Fruit fly (Drosophila melanogaster) whole organism, embryonic: Measurements from ENCODE around the gene edin.

Experiments
- Ada2b ChIP-seq: fragments of 200-800 bp; sonication (Bioruptor generic); IDR thresholded peaks from 2 replicates; pipeline ENCODE4 v1.3.6; 2022; ENCODE audit warnings: missing biosample characterization, missing genetic modification characterization
- CG10147 ChIP-seq: fragments of 200-800 bp; sonication (Bioruptor generic); optimal IDR thresholded peaks from 2 replicates; lab custom pipeline; 2019; ENCODE audit warnings: missing biosample characterization, mild to moderate bottlenecking, missing genetic modification characterization, moderate library complexity
- CG10321 ChIP-seq: fragments of 200-800 bp; sonication (Bioruptor generic); IDR thresholded peaks from 2 replicates; pipeline ENCODE4 v1.3.6; 2022; ENCODE audit warnings: missing biosample characterization, missing genetic modification characterization
- CG10959 ChIP-seq: fragments of 200-800 bp; sonication (Bioruptor generic); IDR thresholded peaks from 2 replicates; pipeline ENCODE4 v1.3.6; 2022; ENCODE audit warnings: missing biosample characterization, missing genetic modification characterization
- CG11247 ChIP-seq: fragments of 200-800 bp; sonication (Bioruptor generic); IDR thresholded peaks from 2 replicates; pipeline ENCODE4 v1.3.6; 2022; ENCODE audit warnings: missing biosample characterization, missing genetic modification characterization
- CG11398 ChIP-seq: fragments of 200-800 bp; sonication (Bioruptor generic); optimal IDR thresholded peaks from 2 replicates; lab custom pipeline; 2016; ENCODE audit warnings: missing biosample characterization, missing genetic modification characterization
- CG12071 ChIP-seq: fragments of 200-800 bp; sonication (Bioruptor generic); optimal IDR thresholded peaks from 3 replicates; lab custom pipeline; 2018; ENCODE audit warnings: missing biosample characterization, mild to moderate bottlenecking, missing genetic modification characterization
- CG12744 ChIP-seq: fragments of 200-800 bp; sonication (Bioruptor generic); optimal IDR thresholded peaks from 2 replicates; lab custom pipeline; 2016; ENCODE audit warnings: missing biosample characterization, missing genetic modification characterization
- CG14050 ChIP-seq: fragments of 200-800 bp; sonication (Bioruptor generic); IDR thresholded peaks from 3 replicates; pipeline ENCODE4 v1.3.6; 2022; ENCODE audit warnings: missing biosample characterization, missing genetic modification characterization
- CG15479 ChIP-seq: fragments of 200-800 bp; sonication (Bioruptor generic); optimal IDR thresholded peaks from 3 replicates; lab custom pipeline; 2019; ENCODE audit warnings: missing biosample characterization, mild to moderate bottlenecking, missing genetic modification characterization, moderate library complexity
- CG15696 ChIP-seq: fragments of 200-800 bp; sonication (Bioruptor generic); optimal IDR thresholded peaks from 2 replicates; lab custom pipeline; 2019; ENCODE audit warnings: missing biosample characterization, mild to moderate bottlenecking, missing genetic modification characterization, moderate library complexity
- CG1603 ChIP-seq: fragments of 200-800 bp; sonication (Bioruptor generic); optimal IDR thresholded peaks from 2 replicates; lab custom pipeline; 2019; ENCODE audit warnings: missing biosample characterization, mild to moderate bottlenecking, missing genetic modification characterization, moderate library complexity
- CG16779 ChIP-seq: fragments of 200-800 bp; sonication (Bioruptor generic); IDR thresholded peaks from 2 replicates; pipeline ENCODE4 v1.3.6; 2022; ENCODE audit warnings: missing biosample characterization, missing genetic modification characterization
- CG17361 ChIP-seq: fragments of 200-800 bp; sonication (Bioruptor generic); IDR thresholded peaks from 3 replicates; pipeline ENCODE4 v1.3.6; 2022; ENCODE audit warnings: missing biosample characterization, missing genetic modification characterization
- CG17912 ChIP-seq: fragments of 200-800 bp; sonication (Bioruptor generic); optimal IDR thresholded peaks from 2 replicates; lab custom pipeline; 2018; ENCODE audit warnings: missing biosample characterization, mild to moderate bottlenecking, missing genetic modification characterization
- CG30403 ChIP-seq: fragments of 200-800 bp; sonication (Bioruptor generic); optimal IDR thresholded peaks from 3 replicates; lab custom pipeline; 2016; ENCODE audit warnings: missing biosample characterization, missing genetic modification characterization
- CG4404 ChIP-seq: fragments of 200-800 bp; sonication (Bioruptor generic); IDR thresholded peaks from 2 replicates; pipeline ENCODE4 v1.3.6; 2022; ENCODE audit warnings: missing biosample characterization, missing genetic modification characterization
- CG4424 ChIP-seq: fragments of 200-800 bp; sonication (Bioruptor generic); optimal IDR thresholded peaks from 3 replicates; lab custom pipeline; 2016; ENCODE audit warnings: missing biosample characterization, missing genetic modification characterization
- CG7786 ChIP-seq: fragments of 200-800 bp; sonication (Bioruptor generic); optimal IDR thresholded peaks from 2 replicates; lab custom pipeline; 2016; ENCODE audit warnings: missing biosample characterization, missing genetic modification characterization
- CG7928 ChIP-seq: fragments of 200-800 bp; sonication (Bioruptor generic); optimal IDR thresholded peaks from 2 replicates; lab custom pipeline; 2017; ENCODE audit warnings: missing biosample characterization, mild to moderate bottlenecking, missing genetic modification characterization
- CG9797 ChIP-seq: fragments of 200-800 bp; sonication (Bioruptor generic); optimal IDR thresholded peaks from 3 replicates; lab custom pipeline; 2018; ENCODE audit warnings: missing biosample characterization, mild to moderate bottlenecking, missing genetic modification characterization
- D19B ChIP-seq: fragments of 200-800 bp; sonication (Bioruptor generic); optimal IDR thresholded peaks from 2 replicates; lab custom pipeline; 2017; ENCODE audit warnings: missing biosample characterization, mild to moderate bottlenecking, missing genetic modification characterization
- Dip2 ChIP-seq: fragments of 200-800 bp; sonication (Bioruptor generic); IDR thresholded peaks from 2 replicates; pipeline ENCODE4 v1.3.6; 2022; ENCODE audit warnings: missing biosample characterization, missing genetic modification characterization
- Eip74EF ChIP-seq, 2 experiments: fragments of 200-800 bp in 1 of 2; fragments of >200 bp in 1 of 2; sonication (Bioruptor generic) in 1 of 2; optimal IDR thresholded peaks; 2 replicates each; lab custom pipeline; 2017 to 2019; ENCODE audit warnings: missing biosample characterization in 2 of 2, missing genetic modification characterization in 2 of 2, mild to moderate bottlenecking in 1 of 2, moderate library complexity in 1 of 2
- HLH3B ChIP-seq: fragments of 200-800 bp; sonication (Bioruptor generic); IDR thresholded peaks from 2 replicates; pipeline ENCODE4 v1.3.6; 2022; ENCODE audit warnings: missing biosample characterization, missing genetic modification characterization
- Jarid2 ChIP-seq: fragments of 200-800 bp; sonication (Bioruptor generic); optimal IDR thresholded peaks from 3 replicates; lab custom pipeline; 2017; ENCODE audit warnings: mild to moderate bottlenecking, missing biosample characterization, missing genetic modification reagents, missing genetic modification characterization
- MTF-1 ChIP-seq: fragments of 200-800 bp; sonication (Bioruptor generic); optimal IDR thresholded peaks from 2 replicates; lab custom pipeline; 2018; ENCODE audit warnings: missing biosample characterization, mild to moderate bottlenecking, missing genetic modification characterization, borderline replicate concordance
- Mes4 ChIP-seq: fragments of 200-800 bp; sonication (Bioruptor generic); optimal IDR thresholded peaks from 2 replicates; lab custom pipeline; 2016; ENCODE audit warnings: missing biosample characterization, missing genetic modification characterization
- Nf-YA ChIP-seq: fragments of 200-800 bp; sonication (Bioruptor generic); IDR thresholded peaks from 2 replicates; pipeline ENCODE4 v1.3.6; 2022; ENCODE audit warnings: missing biosample characterization, missing genetic modification characterization
- Nf-YC ChIP-seq: fragments of 200-800 bp; optimal IDR thresholded peaks from 3 replicates; lab custom pipeline; 2019; ENCODE audit warnings: missing biosample characterization, mild to moderate bottlenecking, missing genetic modification characterization, moderate library complexity
- Opbp ChIP-seq: fragments of 200-800 bp; sonication (Bioruptor generic); IDR thresholded peaks from 3 replicates; pipeline ENCODE4 v1.3.6; 2022; ENCODE audit warnings: missing biosample characterization, missing genetic modification characterization; ENCODE audit not compliant: partially characterized antibody
- Scr ChIP-seq: fragments of 200-800 bp; sonication (Bioruptor generic); IDR thresholded peaks from 2 replicates; pipeline ENCODE4 v1.3.6; 2022; ENCODE audit warnings: missing biosample characterization, missing genetic modification characterization; ENCODE audit not compliant: partially characterized antibody
- Sin3A ChIP-seq: fragments of >200 bp; optimal IDR thresholded peaks from 2 replicates; lab custom pipeline; 2018
- Stat92E ChIP-seq, 3 experiments: fragments of >200 bp in 2 of 3; fragments of 200-800 bp in 1 of 3; sonication (Bioruptor generic) in 1 of 3; optimal IDR thresholded peaks; 2 replicates each; lab custom pipeline; 2017 to 2019; ENCODE audit warnings: missing biosample characterization in 3 of 3, missing genetic modification characterization in 3 of 3, mild to moderate bottlenecking in 1 of 3, moderate library complexity in 1 of 3
- al ChIP-seq: fragments of 200-800 bp; sonication (Bioruptor generic); IDR thresholded peaks from 2 replicates; pipeline ENCODE4 v1.3.6; 2022; ENCODE audit warnings: missing biosample characterization, missing genetic modification characterization
- aop ChIP-seq: fragments of 200-800 bp; sonication (Bioruptor generic); IDR thresholded peaks from 2 replicates; pipeline ENCODE4 v1.3.6; 2022; ENCODE audit warnings: missing biosample characterization, missing genetic modification characterization
- bigmax ChIP-seq: fragments of 200-800 bp; sonication (Bioruptor generic); optimal IDR thresholded peaks from 2 replicates; lab custom pipeline; 2018; ENCODE audit warnings: missing biosample characterization, mild to moderate bottlenecking, missing genetic modification characterization
- chinmo ChIP-seq: fragments of 200-800 bp; sonication (Bioruptor generic); IDR thresholded peaks from 4 replicates; pipeline ENCODE4 v1.3.6; 2022; ENCODE audit warnings: missing biosample characterization, missing genetic modification characterization; ENCODE audit not compliant: partially characterized antibody
- da ChIP-seq: fragments of 200-800 bp; sonication (Bioruptor generic); optimal IDR thresholded peaks from 2 replicates; lab custom pipeline; 2016; ENCODE audit warnings: missing biosample characterization, missing genetic modification characterization
- dan ChIP-seq: fragments of 200-800 bp; sonication (Bioruptor generic); IDR thresholded peaks from 2 replicates; pipeline ENCODE4 v1.3.6; 2022; ENCODE audit warnings: missing biosample characterization, missing genetic modification characterization
- dmrt11E ChIP-seq: fragments of 200-800 bp; sonication (Bioruptor generic); optimal IDR thresholded peaks from 3 replicates; lab custom pipeline; 2018; ENCODE audit warnings: missing biosample characterization, mild to moderate bottlenecking, missing genetic modification characterization, moderate library complexity
- eve ChIP-seq, 2 experiments: fragments of >200 bp; optimal IDR thresholded peaks; 2 replicates each; lab custom pipeline; 2017; ENCODE audit warnings: missing biosample characterization in 2 of 2, missing genetic modification characterization in 2 of 2
- eyg ChIP-seq: fragments of 200-800 bp; sonication (Bioruptor generic); optimal IDR thresholded peaks from 3 replicates; lab custom pipeline; 2016; ENCODE audit warnings: missing biosample characterization, missing genetic modification characterization
- her ChIP-seq: fragments of 200-800 bp; sonication (Bioruptor generic); optimal IDR thresholded peaks from 2 replicates; lab custom pipeline; 2016; ENCODE audit warnings: missing biosample characterization, missing genetic modification characterization
- jumu ChIP-seq: fragments of 200-800 bp; sonication (Bioruptor generic); optimal IDR thresholded peaks from 3 replicates; lab custom pipeline; 2016; ENCODE audit warnings: missing biosample characterization, missing genetic modification characterization
- lilli ChIP-seq: fragments of 200-800 bp; sonication (Bioruptor generic); optimal IDR thresholded peaks from 3 replicates; lab custom pipeline; 2016; ENCODE audit warnings: missing biosample characterization, missing genetic modification characterization
- maf-S ChIP-seq: fragments of 200-800 bp; sonication (Bioruptor generic); optimal IDR thresholded peaks from 2 replicates; lab custom pipeline; 2016; ENCODE audit warnings: missing biosample characterization, missing genetic modification characterization
- tin ChIP-seq: fragments of 200-800 bp; sonication (Bioruptor generic); optimal IDR thresholded peaks from 3 replicates; lab custom pipeline; 2016; ENCODE audit warnings: missing biosample characterization, missing genetic modification characterization
- trh ChIP-seq: fragments of 200-800 bp; sonication (Bioruptor generic); optimal IDR thresholded peaks from 2 replicates; lab custom pipeline; 2016; ENCODE audit warnings: missing biosample characterization, missing genetic modification characterization
- unc-4 ChIP-seq: fragments of 200-800 bp; sonication (Bioruptor generic); IDR thresholded peaks from 2 replicates; pipeline ENCODE4 v1.3.6; 2022; ENCODE audit warnings: missing biosample characterization, missing genetic modification characterization; ENCODE audit not compliant: partially characterized antibody
- usp ChIP-seq: fragments of >200 bp; optimal IDR thresholded peaks from 2 replicates; lab custom pipeline; 2017; ENCODE audit warnings: missing biosample characterization, missing genetic modification characterization

Gene edin

DNA sequence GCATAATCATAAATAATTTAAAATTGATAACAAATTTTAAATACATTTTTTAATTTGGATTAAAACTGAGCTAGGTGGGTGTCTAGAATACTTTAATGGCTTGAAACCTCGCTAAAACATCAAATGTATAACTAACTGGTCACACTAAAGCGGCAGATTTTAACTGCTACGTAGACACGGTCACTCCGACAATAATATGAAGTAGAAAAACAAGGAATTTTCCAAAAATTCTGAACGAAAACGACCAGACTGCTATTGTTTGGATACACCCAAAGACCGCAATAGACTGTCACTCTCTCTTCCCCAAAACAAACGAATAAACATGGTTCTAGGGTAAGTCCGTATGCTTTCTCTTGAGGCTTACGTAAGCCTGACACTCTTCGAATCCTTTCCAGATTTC is 28.9 kb upstream of the edin start, which contains the start of gene QIL1 (continued):
- TF ChIP-seq chinmo (GFP tag; lab: Robert Waterston, UW) (no peak), Jarid2 (GFP tag; lab: Kevin White, UChicago) (peak; percentile 29), CG4424 (GFP tag; lab: Kevin White, UChicago) (no peak), CG14050 (GFP tag; lab: Robert Waterston, UW) (no peak), maf-S (GFP tag; lab: Kevin White, UChicago) (no peak), CG7928 (GFP tag; lab: Kevin White, UChicago) (no peak), lilli (no peak), eve (GFP tag; optimal IDR thresholded peaks at IDR 0.05; lab: Kevin White, UChicago) (no peak), Stat92E (GFP tag; optimal IDR thresholded peaks at IDR 0.05; lab: Kevin White, UChicago) (no peak), dan (GFP tag; lab: Robert Waterston, UW) (no peak), CG15479 (no peak), Opbp (peak; percentile 22; the same call in 1 of the 3 replicates), her (GFP tag; lab: Kevin White, UChicago) (no peak), CG16779 (no peak), CG10321 (GFP tag; lab: Robert Waterston, UW) (no peak), da (no peak), CG1603 (peak; percentile 66), CG11398 (GFP tag; lab: Kevin White, UChicago) (no peak), CG9797 (GFP tag; lab: Kevin White, UChicago) (peak; percentile 83), Eip74EF (GFP tag; optimal IDR thresholded peaks at IDR 0.05; lab: Kevin White, UChicago) (no peak), al (GFP tag; lab: Robert Waterston, UW) (no peak), CG7786 (no peak), CG12071 (no peak), CG12744 (GFP tag; lab: Kevin White, UChicago) (no peak), Scr (GFP tag; lab: Robert Waterston, UW) (peak; percentile 10; the same call in 1 of the 2 replicates), tin (GFP tag; lab: Kevin White, UChicago) (no peak), CG17912 (no peak), CG10959 (GFP tag; lab: Robert Waterston, UW) (no peak), bigmax (no peak), CG15696 (tag; lab: Kevin White, UChicago) (no peak), jumu (GFP tag; lab: Kevin White, UChicago) (no peak), MTF-1 (no peak), CG11247 (GFP tag; lab: Robert Waterston, UW) (no peak), Dip2 (GFP tag; lab: Robert Waterston, UW) (no peak), eyg (GFP tag; lab: Kevin White, UChicago) (no peak), usp (no peak), aop (GFP tag; lab: Robert Waterston, UW) (no peak), CG10147 (GFP tag; lab: Kevin White, UChicago) (no peak), trh (no peak), Nf-YA (GFP tag; lab: Robert Waterston, UW) (no peak), Nf-YC (tag; lab: Kevin White, UChicago) (peak; percentile 14), Sin3A (lab: Kevin White, UChicago) (no peak), dmrt11E (tag; lab: Kevin White, UChicago) (no peak), CG17361 (GFP tag; lab: Robert Waterston, UW) (0 out of 3 replicates have a peak, but pooled peaks have one; percentile 33), CG30403 (GFP tag; lab: Kevin White, UChicago) (no peak), CG4404 (GFP tag; lab: Robert Waterston, UW) (no peak), Ada2b (no peak), D19B (no peak), Mes4 (GFP tag; lab: Kevin White, UChicago) (no peak), unc-4 (GFP tag; lab: Robert Waterston, UW) (no peak), HLH3B (GFP tag; lab: Robert Waterston, UW) (no peak)
- TF ChIP-seq, all 482 proteins: peak for 66
